Worm (Caenorhabditis elegans) whole organism, L2 larva: ENCODE results near the gene sri-47.

ENCODE experiments used
- F13H6.1 ChIP-seq: sonication (generic microtip); optimal IDR thresholded peaks from 2 replicates; lab custom pipeline; 2016; ENCODE audit warnings: missing genetic modification characterization, missing compliant biosample characterization
- elt-1 ChIP-seq: fragments of 150-350 bp; optimal IDR thresholded peaks from 2 replicates; lab custom pipeline; 2014; ENCODE audit warnings: missing biosample characterization, missing genetic modification characterization
- lin-13 ChIP-seq: fragments of 150-350 bp; optimal IDR thresholded peaks from 2 replicates; lab custom pipeline; 2014; ENCODE audit warnings: missing biosample characterization, missing genetic modification reagents, missing genetic modification characterization
- nhr-12 ChIP-seq: fragments of 150-350 bp; optimal IDR thresholded peaks from 2 replicates; lab custom pipeline; 2014; ENCODE audit warnings: missing biosample characterization, missing genetic modification characterization
- skn-1 ChIP-seq: sonication (generic microtip); optimal IDR thresholded peaks from 2 replicates; lab custom pipeline; 2017; ENCODE audit warnings: missing biosample characterization, missing genetic modification characterization
- unc-62 ChIP-seq: fragments of 150-350 bp; optimal IDR thresholded peaks from 2 replicates; lab custom pipeline; 2014; ENCODE audit warnings: missing biosample characterization, missing genetic modification reagents, missing genetic modification characterization
- zag-1 ChIP-seq: fragments of 150-350 bp; optimal IDR thresholded peaks from 2 replicates; lab custom pipeline; 2014; ENCODE audit warnings: missing biosample characterization, missing genetic modification characterization
- ztf-1 ChIP-seq: fragments of 200-800 bp; sonication (Bioruptor generic); conservative IDR thresholded peaks from 2 replicates; pipeline ENCODE4 v1.3.6; 2022; ENCODE audit warnings: missing genetic modification characterization, missing compliant biosample characterization

- TF ChIP-seq lin-13 (GFP tag; lab: Kevin White, UChicago) = no peak
- no peak for TF ChIP-seq F13H6.1
- TF ChIP-seq unc-62 (GFP tag; lab: Kevin White, UChicago) = no peak
- no peak for TF ChIP-seq nhr-12 (tag; lab: Kevin White, UChicago)
- no peak for TF ChIP-seq zag-1 (tag; lab: Kevin White, UChicago)
- TF ChIP-seq skn-1 = no peak
- no peak for TF ChIP-seq ztf-1
- no peak for TF ChIP-seq elt-1
Measured at ce11 chrII:2681118-2681517, 24.4 kb downstream of the sri-47 start, which contains the start of gene F34D6.1.
